Fruit fly (Drosophila melanogaster): ENCODE results near the gene CG12237.

CG12237 gene

dm6 chrX:19631365-19631832, 11.3 kb downstream of the CG12237 start (continued):
- TF ChIP-seq CG12155 (GFP tag; optimal IDR thresholded peaks at IDR 0.05) (peak; percentile 51), Hand (GFP tag; optimal IDR thresholded peaks at IDR 0.05) (no peak), ro (GFP tag; IDR thresholded peaks at IDR 0.05) (no peak), maf-S (GFP tag; optimal IDR thresholded peaks at IDR 0.05) (no peak), tgo (GFP tag; IDR thresholded peaks at IDR 0.05) (no peak), ewg (GFP tag; optimal IDR thresholded peaks at IDR 0.05) (peak; percentile 47), CG2889 (GFP tag; IDR thresholded peaks at IDR 0.05) (no peak), Bteb2 (GFP tag; optimal IDR thresholded peaks at IDR 0.05) (no peak), bcd (GFP tag; optimal IDR thresholded peaks at IDR 0.05) (no peak), CG12769 (tag; optimal IDR thresholded peaks at IDR 0.05) (no peak), CG9876 (GFP tag; optimal IDR thresholded peaks at IDR 0.05) (no peak), nom (GFP tag; optimal IDR thresholded peaks at IDR 0.05) (peak; percentile 62), HHEX (GFP tag; optimal IDR thresholded peaks at IDR 0.05) (no peak), YL-1 (GFP tag; optimal IDR thresholded peaks at IDR 0.05) (peak; percentile 44), CG32767 (GFP tag; IDR thresholded peaks at IDR 0.05) (no peak), CG1529 (GFP tag; optimal IDR thresholded peaks at IDR 0.05) (no peak), fd3F (GFP tag; optimal IDR thresholded peaks at IDR 0.05) (no peak), CG2116 (GFP tag; optimal IDR thresholded peaks at IDR 0.05) (no peak), crp (GFP tag; optimal IDR thresholded peaks at IDR 0.05) (peak in 1 of 2 experiments; percentile 51), Aef1 (GFP tag; IDR thresholded peaks at IDR 0.05) (peak; percentile 67), nerfin-1 (tag; optimal IDR thresholded peaks at IDR 0.05) (peak; percentile 20), nau (GFP tag; optimal IDR thresholded peaks at IDR 0.05) (no peak), hbn (GFP tag; IDR thresholded peaks at IDR 0.05; ENCODE audit: partially characterized antibody) (no peak), Nf-YA (GFP tag; IDR thresholded peaks at IDR 0.05) (no peak), Optix (GFP tag; IDR thresholded peaks at IDR 0.05) (no peak), Scr (GFP tag; IDR thresholded peaks at IDR 0.05; ENCODE audit: partially characterized antibody) (peak; percentile 14; the same call in 1 of the 2 replicates), CG9215 (GFP tag; IDR thresholded peaks at IDR 0.05) (peak; percentile 78), p53 (GFP tag; optimal IDR thresholded peaks at IDR 0.05) (peak; percentile 98), Adf1 (GFP tag; IDR thresholded peaks at IDR 0.05) (peak; percentile 87), ind (GFP tag; optimal IDR thresholded peaks at IDR 0.05) (no peak), ranshi (GFP tag; IDR thresholded peaks at IDR 0.05) (no peak), ham (GFP tag; IDR thresholded peaks at IDR 0.05) (no peak), zf30C (GFP tag; optimal IDR thresholded peaks at IDR 0.05) (no peak), ftz-f1 (GFP tag; optimal IDR thresholded peaks at IDR 0.05) (peak; percentile 25), CG11695 (GFP tag; IDR thresholded peaks at IDR 0.05) (peak; percentile 64; the same call in 1 of the 3 replicates), lmd (GFP tag; IDR thresholded peaks at IDR 0.05) (no peak), CG10565 (GFP tag; optimal IDR thresholded peaks at IDR 0.05) (no peak), BtbVII (GFP tag; optimal IDR thresholded peaks at IDR 0.05) (no peak), B-H2 (GFP tag; optimal IDR thresholded peaks at IDR 0.05) (no peak), ap (GFP tag; IDR thresholded peaks at IDR 0.05) (no peak), Camta (GFP tag; optimal IDR thresholded peaks at IDR 0.05) (no peak), E2f1 (GFP tag; IDR thresholded peaks at IDR 0.05) (no peak), Mrtf (GFP tag; IDR thresholded peaks at IDR 0.05) (no peak), sens (GFP tag) (no peak), Ets65A (GFP tag) (no peak), CG30020 (tag; optimal IDR thresholded peaks at IDR 0.05) (no peak), CG17829 (tag; optimal IDR thresholded peaks at IDR 0.05) (no peak), HLHmδ (GFP tag; optimal IDR thresholded peaks at IDR 0.05) (peak; percentile 57), Dek (tag; optimal IDR thresholded peaks at IDR 0.05) (no peak), CG16815 (GFP tag; optimal IDR thresholded peaks at IDR 0.05) (no peak), Gsc (GFP tag; IDR thresholded peaks at IDR 0.05) (no peak), Chrac-16 (GFP tag; optimal IDR thresholded peaks at IDR 0.05) (no peak)

All from whole organism, embryonic.